Fruit fly (Drosophila melanogaster) whole organism, pupa: Measurements from ENCODE around the gene Naa20B.

Experiments used
- CG10348 ChIP-seq: fragments of 200-800 bp; sonication (Bioruptor generic); IDR thresholded peaks from 2 replicates; pipeline ENCODE4 v1.3.6; 2022; ENCODE audit warnings: missing biosample characterization, missing genetic modification characterization
- CG12605 ChIP-seq: fragments of 200-800 bp; sonication (Bioruptor generic); IDR thresholded peaks from 2 replicates; pipeline ENCODE4 v1.3.6; 2022; ENCODE audit warnings: missing biosample characterization, missing genetic modification characterization
- CG13204 ChIP-seq: fragments of 200-800 bp; sonication (Bioruptor generic); optimal IDR thresholded peaks from 2 replicates; lab custom pipeline; 2018; ENCODE audit warnings: missing biosample characterization, mild to moderate bottlenecking, missing genetic modification characterization, moderate library complexity
- CG14655 ChIP-seq: fragments of 200-800 bp; sonication (Bioruptor generic); optimal IDR thresholded peaks from 3 replicates; lab custom pipeline; 2017; ENCODE audit warnings: mild to moderate bottlenecking, missing biosample characterization, missing genetic modification reagents, missing genetic modification characterization
- CG15710 ChIP-seq: fragments of 200-800 bp; sonication (Bioruptor generic); optimal IDR thresholded peaks from 2 replicates; lab custom pipeline; 2018; ENCODE audit warnings: missing biosample characterization, mild to moderate bottlenecking, missing genetic modification characterization, moderate library complexity
- CG17806 ChIP-seq: fragments of 200-800 bp; sonication (Bioruptor generic); optimal IDR thresholded peaks from 2 replicates; lab custom pipeline; 2018; ENCODE audit warnings: missing biosample characterization, mild to moderate bottlenecking, missing genetic modification characterization, moderate library complexity
- CG32121 ChIP-seq: fragments of 200-800 bp; sonication (Bioruptor generic); IDR thresholded peaks from 2 replicates; pipeline ENCODE4 v1.3.6; 2022; ENCODE audit warnings: missing biosample characterization, missing genetic modification characterization
- CG34367 ChIP-seq: fragments of 200-800 bp; sonication (Bioruptor generic); optimal IDR thresholded peaks from 2 replicates; lab custom pipeline; 2018; ENCODE audit warnings: missing biosample characterization, mild to moderate bottlenecking, missing genetic modification characterization
- CG4496 ChIP-seq: fragments of 200-800 bp; sonication (Bioruptor generic); IDR thresholded peaks from 3 replicates; pipeline ENCODE4 v1.3.6; 2022; ENCODE audit warnings: missing biosample characterization, missing genetic modification characterization
- CG8159 ChIP-seq: fragments of 200-800 bp; sonication (Bioruptor generic); optimal IDR thresholded peaks from 3 replicates; lab custom pipeline; 2018; ENCODE audit warnings: missing biosample characterization, mild to moderate bottlenecking, missing genetic modification characterization, moderate library complexity
- CG8301 ChIP-seq: fragments of 200-800 bp; sonication (Bioruptor generic); optimal IDR thresholded peaks from 2 replicates; lab custom pipeline; 2018; ENCODE audit warnings: missing biosample characterization, mild to moderate bottlenecking, missing genetic modification characterization
- CG9948 ChIP-seq: fragments of 200-800 bp; sonication (Bioruptor generic); optimal IDR thresholded peaks from 2 replicates; lab custom pipeline; 2018; ENCODE audit warnings: missing biosample characterization, mild to moderate bottlenecking, missing genetic modification characterization, moderate library complexity
- D1 ChIP-seq: fragments of 200-800 bp; sonication (Bioruptor generic); optimal IDR thresholded peaks from 2 replicates; lab custom pipeline; 2018; ENCODE audit warnings: missing biosample characterization, mild to moderate bottlenecking, missing genetic modification characterization, moderate library complexity
- EcR ChIP-seq: fragments of 200-800 bp; sonication (Bioruptor generic); optimal IDR thresholded peaks from 3 replicates; lab custom pipeline; 2019; ENCODE audit warnings: missing biosample characterization, missing genetic modification characterization, mild to moderate bottlenecking, moderate library complexity, missing genetic modification reagents
- Ets98B ChIP-seq: fragments of 200-800 bp; sonication (Bioruptor generic); IDR thresholded peaks from 2 replicates; pipeline ENCODE4 v1.3.6; 2022; ENCODE audit warnings: missing biosample characterization, missing genetic modification characterization
- Pif1A ChIP-seq: fragments of 200-800 bp; sonication (Bioruptor generic); optimal IDR thresholded peaks from 3 replicates; lab custom pipeline; 2016; ENCODE audit warnings: missing biosample characterization, missing genetic modification characterization
- Pif1B ChIP-seq: fragments of 200-800 bp; sonication (Bioruptor generic); optimal IDR thresholded peaks from 3 replicates; lab custom pipeline; 2016; ENCODE audit warnings: missing biosample characterization, missing genetic modification characterization
- Snoo ChIP-seq: fragments of 200-800 bp; sonication (Bioruptor generic); optimal IDR thresholded peaks from 3 replicates; lab custom pipeline; 2017; ENCODE audit warnings: missing biosample characterization, mild to moderate bottlenecking, missing genetic modification characterization, inconsistent platforms
- fd96Ca ChIP-seq: fragments of 200-800 bp; sonication (Bioruptor generic); IDR thresholded peaks from 3 replicates; pipeline ENCODE4 v1.3.6; 2022; ENCODE audit warnings: missing biosample characterization, missing genetic modification characterization
- gl ChIP-seq: fragments of 200-800 bp; sonication (Bioruptor generic); optimal IDR thresholded peaks from 2 replicates; lab custom pipeline; 2018; ENCODE audit warnings: missing biosample characterization, mild to moderate bottlenecking, missing genetic modification characterization
- rn ChIP-seq: fragments of 200-800 bp; sonication (Bioruptor generic); IDR thresholded peaks from 2 replicates; pipeline ENCODE4 v1.3.6; 2022; ENCODE audit warnings: missing biosample characterization, missing genetic modification characterization

The Naa20B gene

DNA sequence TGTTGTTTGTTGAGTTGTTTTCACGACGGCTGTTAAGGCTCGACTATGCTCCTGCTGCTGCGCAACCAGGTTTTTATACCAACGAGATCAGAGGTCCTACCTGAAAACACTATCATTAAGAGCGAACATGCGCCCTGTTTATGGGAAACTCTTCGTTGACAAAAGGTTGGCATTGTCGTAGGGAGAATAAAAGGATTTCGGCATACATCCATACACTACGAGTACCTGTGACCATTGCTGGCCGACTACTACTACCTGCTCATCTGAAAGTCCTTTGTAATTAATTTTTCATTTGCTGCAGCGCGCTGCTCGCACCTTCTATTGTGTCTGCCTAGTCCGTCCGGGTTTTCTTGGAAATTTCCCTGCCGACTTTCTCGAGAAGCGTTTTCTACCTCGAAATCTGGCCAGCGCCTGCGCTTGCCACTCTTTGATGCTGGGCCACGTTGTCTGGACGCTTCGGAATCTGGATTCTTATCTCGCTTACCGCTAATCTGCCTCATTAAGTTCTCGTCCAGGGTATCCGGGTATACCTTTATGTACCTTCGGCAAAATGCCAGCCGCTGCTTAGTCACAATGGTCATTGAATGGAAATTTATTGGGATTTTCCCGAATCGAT lies 31.9 kb upstream of the Naa20B start, which contains the start of gene CG15480:
Gene CG15480, minus strand, starts transcription at position 51 of the 616 bp plus-strand sequence.
- TF ChIP-seq CG15710 (tag; lab: Kevin White, UChicago): no peak
- TF ChIP-seq CG14655 (GFP tag; lab: Kevin White, UChicago): no peak
- no peak for TF ChIP-seq Pif1B (GFP tag; lab: Kevin White, UChicago)
- no peak for TF ChIP-seq EcR (GFP tag; lab: Kevin White, UChicago)
- TF ChIP-seq gl (tag; lab: Kevin White, UChicago): no peak
- no peak for TF ChIP-seq CG9948 (tag; lab: Kevin White, UChicago)
- TF ChIP-seq CG34367: no peak
- no peak for TF ChIP-seq Snoo (tag; lab: Kevin White, UChicago)
- TF ChIP-seq CG4496 (GFP tag; lab: Robert Waterston, UW): no peak
- TF ChIP-seq CG8301 (tag; lab: Kevin White, UChicago): no peak
- TF ChIP-seq CG8159 (tag; lab: Kevin White, UChicago): no peak
- TF ChIP-seq CG10348 (GFP tag; lab: Robert Waterston, UW): no peak
- TF ChIP-seq CG32121 (GFP tag; lab: Robert Waterston, UW): no peak
- TF ChIP-seq D1 (tag; lab: Kevin White, UChicago): no peak
- no peak for TF ChIP-seq fd96Ca
- no peak for TF ChIP-seq CG17806 (tag; lab: Kevin White, UChicago)

DNA sequence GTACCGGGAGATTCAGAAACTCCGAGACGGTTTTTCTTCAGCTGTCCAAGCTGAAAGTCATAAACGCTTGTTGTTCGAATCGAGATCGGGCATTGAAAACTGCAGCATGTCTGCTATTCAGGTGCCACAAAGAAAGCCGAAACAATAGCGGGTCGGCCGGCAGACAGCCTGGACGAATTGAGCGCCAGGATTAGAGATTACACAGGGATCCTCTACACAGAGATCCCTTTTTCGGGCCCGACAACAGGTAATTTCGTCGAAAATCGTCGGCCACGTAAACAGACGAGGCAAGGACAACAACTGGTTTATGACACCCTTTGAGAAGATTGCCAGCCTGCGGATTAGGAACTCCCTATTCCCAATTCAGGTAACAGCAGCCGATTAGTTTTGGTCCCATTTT lies 30.0 kb upstream of the Naa20B start, which contains the start of gene CG16813:
Gene CG16813, plus strand, starts transcription at position 288 of the 400 bp plus-strand sequence.
- TF ChIP-seq CG32121 (GFP tag; lab: Robert Waterston, UW) (no peak), CG15710 (tag; lab: Kevin White, UChicago) (no peak), CG9948 (tag; lab: Kevin White, UChicago) (no peak), CG12605 (GFP tag; lab: Robert Waterston, UW) (no peak), D1 (tag; lab: Kevin White, UChicago) (no peak), fd96Ca (no peak), CG8301 (tag; lab: Kevin White, UChicago) (no peak), gl (tag; lab: Kevin White, UChicago) (no peak), EcR (GFP tag; lab: Kevin White, UChicago) (no peak), rn (no peak), CG13204 (GFP tag; lab: Kevin White, UChicago) (no peak), Pif1A (GFP tag; lab: Kevin White, UChicago) (no peak), CG10348 (GFP tag; lab: Robert Waterston, UW) (no peak), CG17806 (tag; lab: Kevin White, UChicago) (no peak)

DNA sequence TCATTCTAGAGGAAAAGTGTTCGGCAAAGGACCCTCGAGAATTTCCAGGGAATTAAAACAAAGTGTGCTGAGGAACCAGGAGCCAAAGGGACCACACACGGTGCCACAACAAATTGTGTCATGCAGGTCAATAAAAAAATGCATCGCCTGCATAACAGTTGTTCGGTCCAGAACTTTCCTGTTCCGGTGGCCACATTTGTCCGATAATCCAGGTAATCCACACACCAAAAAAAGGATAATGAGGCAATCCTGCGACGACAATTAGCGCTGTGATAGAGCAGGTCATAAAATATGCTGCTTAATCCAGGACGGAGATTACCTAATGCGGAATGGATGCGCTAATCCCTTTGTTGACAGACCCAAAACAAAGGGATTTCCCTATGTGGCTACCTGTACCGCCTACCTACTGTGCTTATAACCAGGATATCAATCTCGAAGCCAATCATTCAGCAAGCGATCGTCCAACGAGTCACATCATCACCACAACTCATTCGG lies 27.8 kb upstream of the Naa20B start, which contains the start of gene CG16815:
Gene CG16815, plus strand, starts transcription at position 445 of the 495 bp plus-strand sequence.
- no peak for TF ChIP-seq Snoo (tag; lab: Kevin White, UChicago)
- TF ChIP-seq CG34367: no peak
- TF ChIP-seq fd96Ca: no peak
- no peak for TF ChIP-seq CG17806 (tag; lab: Kevin White, UChicago)
- TF ChIP-seq CG10348 (GFP tag; lab: Robert Waterston, UW): no peak
- TF ChIP-seq gl (tag; lab: Kevin White, UChicago): no peak
- TF ChIP-seq EcR (GFP tag; lab: Kevin White, UChicago): no peak
- no peak for TF ChIP-seq CG8301 (tag; lab: Kevin White, UChicago)
- no peak for TF ChIP-seq CG4496 (GFP tag; lab: Robert Waterston, UW)
- no peak for TF ChIP-seq CG32121 (GFP tag; lab: Robert Waterston, UW)
- TF ChIP-seq CG13204 (GFP tag; lab: Kevin White, UChicago): no peak
- TF ChIP-seq CG15710 (tag; lab: Kevin White, UChicago): no peak

DNA sequence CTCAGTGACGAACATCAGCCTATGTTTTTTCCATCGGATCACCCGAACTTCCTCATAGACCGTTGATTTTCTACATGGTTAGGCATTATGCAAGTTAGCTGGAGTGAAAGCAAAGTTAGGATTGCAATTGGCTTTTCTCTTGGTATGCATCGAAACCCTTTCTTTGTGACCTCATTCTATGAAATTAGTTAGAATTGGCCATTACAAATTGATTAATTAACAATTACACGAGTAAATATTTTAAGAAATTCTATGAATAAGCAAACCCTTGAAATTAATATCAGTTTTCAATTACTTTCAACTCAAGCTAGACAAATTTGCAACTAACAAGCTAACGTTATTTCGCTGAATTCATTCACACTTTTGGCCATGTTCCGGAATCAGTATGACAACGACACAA lies 25.5 kb upstream of the Naa20B start, which contains the start of gene Prosalpha6T:
Gene Prosalpha6T, plus strand, starts transcription at position 301 of the 400 bp plus-strand sequence.
- TF ChIP-seq Pif1A (GFP tag; lab: Kevin White, UChicago): no peak
- no peak for TF ChIP-seq EcR (GFP tag; lab: Kevin White, UChicago)
- no peak for TF ChIP-seq CG8159 (tag; lab: Kevin White, UChicago)
- TF ChIP-seq gl (tag; lab: Kevin White, UChicago): no peak
- no peak for TF ChIP-seq CG14655 (GFP tag; lab: Kevin White, UChicago)
- TF ChIP-seq fd96Ca: no peak
- TF ChIP-seq D1 (tag; lab: Kevin White, UChicago): no peak
- TF ChIP-seq Snoo (tag; lab: Kevin White, UChicago): no peak
- TF ChIP-seq rn: no peak
- TF ChIP-seq CG15710 (tag; lab: Kevin White, UChicago): no peak
- no peak for TF ChIP-seq CG8301 (tag; lab: Kevin White, UChicago)
- no peak for TF ChIP-seq CG32121 (GFP tag; lab: Robert Waterston, UW)
- no peak for TF ChIP-seq CG12605 (GFP tag; lab: Robert Waterston, UW)
- no peak for TF ChIP-seq CG13204 (GFP tag; lab: Kevin White, UChicago)
- TF ChIP-seq CG4496 (GFP tag; lab: Robert Waterston, UW): no peak
- no peak for TF ChIP-seq CG34367
- no peak for TF ChIP-seq CG10348 (GFP tag; lab: Robert Waterston, UW)

DNA sequence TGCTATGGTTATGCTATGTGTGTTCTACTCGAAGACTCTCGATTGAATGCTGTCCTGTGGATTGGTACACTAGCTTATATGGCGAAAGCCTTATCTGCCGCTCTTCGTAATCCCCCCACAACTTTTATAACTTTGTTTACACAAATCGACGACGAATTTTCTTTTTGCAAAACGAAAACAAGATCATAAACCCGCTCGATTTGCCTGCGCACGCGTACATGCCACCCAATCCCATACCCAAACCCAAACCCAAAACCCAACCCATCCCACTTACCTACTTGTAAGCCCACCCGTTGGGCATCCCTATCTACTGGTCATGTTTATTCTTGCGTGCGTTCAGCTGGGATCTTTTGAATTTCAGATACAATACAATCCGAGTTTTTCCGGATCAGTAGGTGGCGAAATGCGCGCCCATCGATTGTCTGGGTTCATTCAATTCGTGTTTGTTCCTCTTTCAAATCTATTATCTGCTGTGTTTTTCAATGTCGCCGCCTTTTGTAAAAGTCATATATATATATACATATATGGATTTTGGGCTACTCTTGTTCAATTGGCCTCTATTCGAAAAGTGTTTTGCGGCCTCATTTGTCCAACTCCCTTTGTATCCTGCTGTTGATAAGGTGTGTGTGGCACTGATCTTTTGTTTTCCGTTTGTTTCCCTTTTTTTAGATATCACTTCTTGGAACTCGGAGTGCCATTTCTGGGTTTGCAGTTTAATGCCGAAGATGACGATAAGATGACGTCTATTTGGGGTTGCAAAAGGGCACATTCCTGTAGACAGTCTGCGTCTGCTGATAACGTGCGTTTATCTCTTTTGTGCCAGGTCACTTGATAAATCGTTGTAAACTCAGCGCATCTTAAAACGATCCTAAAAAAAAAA lies 22.4 kb upstream of the Naa20B start, which contains the start of gene Mabi:
Gene Mabi, minus strand, starts transcription at position 51 of the 880 bp plus-strand sequence.
- TF ChIP-seq CG34367 (no peak), Pif1B (GFP tag; lab: Kevin White, UChicago) (no peak), fd96Ca (no peak), CG12605 (GFP tag; lab: Robert Waterston, UW) (no peak), CG32121 (GFP tag; lab: Robert Waterston, UW) (no peak), CG4496 (GFP tag; lab: Robert Waterston, UW) (no peak), EcR (GFP tag; lab: Kevin White, UChicago) (no peak), CG8159 (tag; lab: Kevin White, UChicago) (no peak), D1 (tag; lab: Kevin White, UChicago) (no peak), CG14655 (GFP tag; lab: Kevin White, UChicago) (no peak), CG15710 (tag; lab: Kevin White, UChicago) (no peak), CG13204 (GFP tag; lab: Kevin White, UChicago) (no peak), Snoo (tag; lab: Kevin White, UChicago) (no peak), Ets98B (GFP tag; lab: Robert Waterston, UW) (no peak)
